Fruit fly (Drosophila melanogaster): ENCODE measurements around the gene CG14218.

DNA sequence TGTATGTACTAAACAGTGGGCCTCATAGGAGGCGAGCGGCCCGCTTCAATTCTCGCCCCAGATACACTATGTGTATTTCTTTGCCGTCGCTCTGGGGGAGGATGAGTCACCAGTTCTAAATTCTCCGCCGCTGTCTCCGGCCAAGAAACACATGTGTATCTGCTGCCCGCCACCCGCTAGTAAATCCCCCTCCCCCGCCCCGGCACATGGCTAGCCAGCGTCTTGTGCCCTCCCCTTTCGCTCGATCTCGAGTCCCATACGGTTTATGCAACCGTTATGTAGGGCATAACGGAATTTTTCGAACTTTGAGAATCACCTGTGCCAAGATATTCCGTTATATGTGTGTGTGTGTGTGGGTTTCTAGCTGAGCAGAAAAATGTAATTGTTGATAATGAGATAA is 24.1 kb upstream of the CG14218 start:
- TF ChIP-seq Met (GFP tag; optimal IDR thresholded peaks at IDR 0.05) (no peak), CG34406 (GFP tag; optimal IDR thresholded peaks at IDR 0.05) (no peak), esn (GFP tag; optimal IDR thresholded peaks at IDR 0.05) (no peak), CG6792 (GFP tag; optimal IDR thresholded peaks at IDR 0.05) (no peak), Eip93F (GFP tag; optimal IDR thresholded peaks at IDR 0.05) (no peak), pdm3 (GFP tag; optimal IDR thresholded peaks at IDR 0.05) (no peak)
